Worm (Caenorhabditis elegans) whole organism, L4 larva: Measurements from ENCODE around the gene T27D12.1.

Experiments used
- ama-1 ChIP-seq: fragments of 150-350 bp; optimal IDR thresholded peaks from 2 replicates; lab custom pipeline; 2014; ENCODE audit warnings: inconsistent platforms, mixed read lengths
- daf-12 ChIP-seq: fragments of 150-350 bp; optimal IDR thresholded peaks from 2 replicates; lab custom pipeline; 2014; ENCODE audit warnings: missing biosample characterization, missing genetic modification reagents, missing genetic modification characterization
- lin-15B ChIP-seq: fragments of 150-350 bp; sonication (generic microtip); optimal IDR thresholded peaks from 3 replicates; lab custom pipeline; 2014; ENCODE audit warnings: missing biosample characterization, missing genetic modification characterization
- lin-39 ChIP-seq: fragments of 150-350 bp; optimal IDR thresholded peaks from 2 replicates; lab custom pipeline; 2014; ENCODE audit warnings: missing biosample characterization, missing genetic modification reagents, missing genetic modification characterization
- mdl-1 ChIP-seq, 2 experiments: fragments of 150-350 bp in 1 of 2; sonication (generic microtip) in 1 of 2; optimal IDR thresholded peaks; 2 replicates each; lab custom pipeline; 2014 to 2017; ENCODE audit warnings: missing biosample characterization in 2 of 2, missing genetic modification characterization in 2 of 2
- nhr-237 ChIP-seq: sonication (generic microtip); optimal IDR thresholded peaks from 2 replicates; lab custom pipeline; 2017; ENCODE audit warnings: missing biosample characterization, missing genetic modification characterization
- ztf-11 ChIP-seq: fragments of 150-350 bp; optimal IDR thresholded peaks from 2 replicates; lab custom pipeline; 2014; ENCODE audit warnings: missing biosample characterization, missing genetic modification characterization

DNA sequence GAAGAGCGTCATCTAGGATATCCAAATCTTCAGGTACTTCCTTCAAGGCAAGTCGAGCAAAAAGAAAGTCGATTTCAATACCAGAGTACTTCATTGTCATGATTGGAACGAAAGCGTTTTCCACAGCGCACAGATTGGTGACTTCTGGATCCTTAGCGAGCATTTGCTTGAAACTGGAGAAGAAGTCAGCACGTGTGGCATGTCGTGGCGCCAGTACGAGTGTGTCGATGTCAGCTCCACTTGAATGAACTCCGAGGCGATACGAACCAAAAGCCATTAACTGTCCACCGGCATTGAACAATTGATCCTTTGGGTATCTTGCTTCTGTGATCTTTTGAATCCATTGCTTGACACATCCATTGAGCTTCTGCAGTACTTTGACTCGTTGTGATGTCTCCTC lies 26.4 kb upstream of the T27D12.1 start:
- no peak for TF ChIP-seq lin-15B (tag; lab: Kevin White, UChicago)
- TF ChIP-seq ztf-11 (tag; lab: Kevin White, UChicago), result no peak
- no peak for TF ChIP-seq ama-1 (lab: Kevin White, UChicago)
- TF ChIP-seq lin-39 (tag; lab: Kevin White, UChicago), result no peak
- TF ChIP-seq mdl-1 (tag; optimal IDR thresholded peaks at IDR 0.05; lab: Kevin White, UChicago), result no peak
- TF ChIP-seq nhr-237 (tag; lab: Kevin White, UChicago), result no peak
- TF ChIP-seq daf-12 (tag; lab: Kevin White, UChicago), result no peak
